Fruit fly (Drosophila melanogaster): ENCODE results near the gene Hand.

Hand gene

dm6 chr2L:10277362-10277761, 17.8 kb downstream of the Hand start:
- no peak for TF ChIP-seq Dll (optimal IDR thresholded peaks at IDR 0.05)
- no peak for TF ChIP-seq CG8478 (optimal IDR thresholded peaks at IDR 0.05)
- TF ChIP-seq psq (optimal IDR thresholded peaks at IDR 0.05): no peak
- TF ChIP-seq pan (optimal IDR thresholded peaks at IDR 0.05): no peak
- TF ChIP-seq EcR (GFP tag; optimal IDR thresholded peaks at IDR 0.05): no peak
- TF ChIP-seq usp (GFP tag; optimal IDR thresholded peaks at IDR 0.05): no peak

- no peak for TF ChIP-seq Dll (optimal IDR thresholded peaks at IDR 0.05)
- TF ChIP-seq CG8478 (optimal IDR thresholded peaks at IDR 0.05): no peak
- TF ChIP-seq psq (optimal IDR thresholded peaks at IDR 0.05): no peak
- no peak for TF ChIP-seq pan (optimal IDR thresholded peaks at IDR 0.05)
- no peak for TF ChIP-seq EcR (GFP tag; optimal IDR thresholded peaks at IDR 0.05)
- no peak for TF ChIP-seq usp (GFP tag; optimal IDR thresholded peaks at IDR 0.05)
These were observed 18.3 kb downstream of the Hand start for dm6 chr2L:10276846-10277245.

dm6 chr2L:10276436-10276835, 18.7 kb downstream of the Hand start:
- no peak for TF ChIP-seq CG8478 (optimal IDR thresholded peaks at IDR 0.05)
- no peak for TF ChIP-seq EcR (GFP tag; optimal IDR thresholded peaks at IDR 0.05)
- no peak for TF ChIP-seq Dll (optimal IDR thresholded peaks at IDR 0.05)
- TF ChIP-seq usp (GFP tag; optimal IDR thresholded peaks at IDR 0.05): no peak
- TF ChIP-seq psq (optimal IDR thresholded peaks at IDR 0.05): no peak
- TF ChIP-seq pan (optimal IDR thresholded peaks at IDR 0.05): no peak

dm6 chr2L:10272224-10272623, 23.0 kb downstream of the Hand start, which contains the start of gene trk:
TSS of gene trk (minus strand) at chr2L:10272324.
- TF ChIP-seq usp (GFP tag; optimal IDR thresholded peaks at IDR 0.05) (no peak), psq (optimal IDR thresholded peaks at IDR 0.05) (no peak), EcR (GFP tag; optimal IDR thresholded peaks at IDR 0.05) (no peak), CG8478 (optimal IDR thresholded peaks at IDR 0.05) (no peak), pan (optimal IDR thresholded peaks at IDR 0.05) (no peak), Dll (optimal IDR thresholded peaks at IDR 0.05) (no peak)

- TF ChIP-seq usp (GFP tag; optimal IDR thresholded peaks at IDR 0.05) (no peak), EcR (GFP tag; optimal IDR thresholded peaks at IDR 0.05) (no peak), Dll (optimal IDR thresholded peaks at IDR 0.05) (no peak), pan (optimal IDR thresholded peaks at IDR 0.05) (no peak), CG8478 (optimal IDR thresholded peaks at IDR 0.05) (no peak), psq (optimal IDR thresholded peaks at IDR 0.05) (no peak)
These were observed 25.3 kb downstream of the Hand start, which contains the start of gene Mulk for dm6 chr2L:10269854-10270253. TSS of gene Mulk (plus strand) at chr2L:10270051.

- TF ChIP-seq CG8478 (optimal IDR thresholded peaks at IDR 0.05) (no peak), Dll (optimal IDR thresholded peaks at IDR 0.05) (no peak), EcR (GFP tag; optimal IDR thresholded peaks at IDR 0.05) (no peak), psq (optimal IDR thresholded peaks at IDR 0.05) (no peak), pan (optimal IDR thresholded peaks at IDR 0.05) (no peak), usp (GFP tag; optimal IDR thresholded peaks at IDR 0.05) (no peak)
These were observed 26.5 kb downstream of the Hand start, which contains the start of gene CG4957 for dm6 chr2L:10268688-10269087. TSS of gene CG4957 (plus strand) at chr2L:10268872.

- TF ChIP-seq pan (optimal IDR thresholded peaks at IDR 0.05) (no peak), CG8478 (optimal IDR thresholded peaks at IDR 0.05) (no peak), Dll (optimal IDR thresholded peaks at IDR 0.05) (no peak), EcR (GFP tag; optimal IDR thresholded peaks at IDR 0.05) (no peak), usp (GFP tag; optimal IDR thresholded peaks at IDR 0.05) (no peak), psq (optimal IDR thresholded peaks at IDR 0.05) (no peak)
These were observed 28.7 kb downstream of the Hand start, which contains the start of gene CG4953 for dm6 chr2L:10266511-10266910. TSS of gene CG4953 (plus strand) at chr2L:10266703.

- TF ChIP-seq EcR (GFP tag; optimal IDR thresholded peaks at IDR 0.05) (no peak), pan (optimal IDR thresholded peaks at IDR 0.05) (no peak), Dll (optimal IDR thresholded peaks at IDR 0.05) (no peak), psq (optimal IDR thresholded peaks at IDR 0.05) (no peak), usp (GFP tag; optimal IDR thresholded peaks at IDR 0.05) (no peak), CG8478 (optimal IDR thresholded peaks at IDR 0.05) (no peak)
These were observed 30.1 kb downstream of the Hand start, which contains the start of gene Mob3 for dm6 chr2L:10265129-10265528. TSS of gene Mob3 (plus strand) at chr2L:10265336.

dm6 chr2L:10263830-10264634, 31.2 kb downstream of the Hand start, which contains the start of gene REPTOR-BP:
TSS of gene REPTOR-BP (plus strand) at chr2L:10264125.
- TF ChIP-seq CG8478 (optimal IDR thresholded peaks at IDR 0.05) (no peak), psq (optimal IDR thresholded peaks at IDR 0.05) (no peak), EcR (GFP tag; optimal IDR thresholded peaks at IDR 0.05) (no peak), Dll (optimal IDR thresholded peaks at IDR 0.05) (no peak), pan (optimal IDR thresholded peaks at IDR 0.05) (no peak), usp (GFP tag; optimal IDR thresholded peaks at IDR 0.05) (no peak)

dm6 chr2L:10263343-10263744, 31.8 kb downstream of the Hand start, which contains the start of gene Rsf1:
TSS of gene Rsf1 (minus strand) at chr2L:10263554.
- TF ChIP-seq psq (optimal IDR thresholded peaks at IDR 0.05) (no peak), pan (optimal IDR thresholded peaks at IDR 0.05) (no peak), CG8478 (optimal IDR thresholded peaks at IDR 0.05) (no peak), EcR (GFP tag; optimal IDR thresholded peaks at IDR 0.05) (no peak), Dll (optimal IDR thresholded peaks at IDR 0.05) (no peak), usp (GFP tag; optimal IDR thresholded peaks at IDR 0.05) (no peak)

- TF ChIP-seq pan (optimal IDR thresholded peaks at IDR 0.05): no peak
- TF ChIP-seq Dll (optimal IDR thresholded peaks at IDR 0.05): no peak
- no peak for TF ChIP-seq CG8478 (optimal IDR thresholded peaks at IDR 0.05)
- no peak for TF ChIP-seq EcR (GFP tag; optimal IDR thresholded peaks at IDR 0.05)
- no peak for TF ChIP-seq psq (optimal IDR thresholded peaks at IDR 0.05)
- TF ChIP-seq usp (GFP tag; optimal IDR thresholded peaks at IDR 0.05): no peak
These were observed 33.4 kb downstream of the Hand start for dm6 chr2L:10261774-10262173.

Measured in whole organism.